Worm (Caenorhabditis elegans): ENCODE measurements around the gene nspc-7.

DNA sequence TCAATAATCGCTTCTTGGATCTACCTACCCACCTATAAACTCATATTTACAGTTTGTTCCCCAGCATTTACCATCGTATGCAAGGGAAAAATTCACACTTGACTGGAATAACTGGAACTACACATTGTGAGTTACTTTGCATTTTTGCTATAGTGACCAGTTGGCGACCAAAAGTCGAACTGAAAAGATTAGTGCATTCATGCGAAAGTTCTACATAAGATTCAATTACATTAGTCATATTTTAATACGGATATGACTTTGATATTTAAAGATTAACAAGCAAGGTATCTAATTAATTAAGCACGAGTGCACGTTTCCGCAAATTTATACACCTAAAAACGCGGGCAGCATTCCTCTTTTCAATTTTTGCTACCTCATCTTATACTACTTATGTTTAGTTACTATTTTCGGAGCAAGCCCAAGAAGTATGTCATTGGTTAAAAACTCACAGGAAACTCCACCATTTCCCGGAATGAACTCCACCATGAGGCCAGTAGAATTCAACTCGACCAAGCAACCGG lies 29.4 kb downstream of the nspc-7 start, which contains the start of gene jmjd-3.1:
- TF ChIP-seq F55B11.4 (tag; optimal IDR thresholded peaks at IDR 0.05; ENCODE audit: borderline replicate concordance, insufficient read depth) (no peak), aptf-3 (GFP tag; IDR thresholded peaks at IDR 0.05) (no peak), nhr-27 (tag; optimal IDR thresholded peaks at IDR 0.05) (no peak), rpc-1 (optimal IDR thresholded peaks at IDR 0.05) (no peak), rpc-1 (tag; optimal IDR thresholded peaks at IDR 0.05) (no peak), F49E8.2 (tag; optimal IDR thresholded peaks at IDR 0.05; ENCODE audit: insufficient read depth) (no peak), nfya-1 (tag; optimal IDR thresholded peaks at IDR 0.05; ENCODE audit: borderline replicate concordance, insufficient read depth) (no peak), lin-26 (GFP tag; IDR thresholded peaks at IDR 0.05) (no peak), nhr-90 (tag; optimal IDR thresholded peaks at IDR 0.05) (no peak), athp-1 (tag; optimal IDR thresholded peaks at IDR 0.05) (no peak), D2030.7 (GFP tag; IDR thresholded peaks at IDR 0.05) (no peak), F52B5.7 (tag; optimal IDR thresholded peaks at IDR 0.05) (no peak), rcor-1 (GFP tag; IDR thresholded peaks at IDR 0.05) (no peak), pha-4 (tag; optimal IDR thresholded peaks at IDR 0.05) (no peak)
